Fruit fly (Drosophila melanogaster) whole organism, prepupa: Measurements from ENCODE around the gene CG44836.
A peak's percentile ranks its signal among the peaks of the same experiment; 100 is the strongest.

Experiments used
- Blimp-1 ChIP-seq: fragments of 200-800 bp; sonication (Bioruptor generic); optimal IDR thresholded peaks from 3 replicates; lab custom pipeline; 2017; ENCODE audit warnings: missing biosample characterization, missing genetic modification characterization, mild to moderate bottlenecking, moderate library complexity, missing genetic modification reagents
- CG10631 ChIP-seq: fragments of 200-800 bp; sonication (Bioruptor generic); optimal IDR thresholded peaks from 2 replicates; lab custom pipeline; 2016; ENCODE audit warnings: missing biosample characterization, missing genetic modification characterization
- CG11902 ChIP-seq: fragments of 200-800 bp; sonication (Bioruptor generic); optimal IDR thresholded peaks from 3 replicates; lab custom pipeline; 2016; ENCODE audit warnings: missing biosample characterization, missing genetic modification characterization
- CG15336 ChIP-seq: fragments of 200-800 bp; sonication (Bioruptor generic); IDR thresholded peaks from 2 replicates; pipeline ENCODE4 v1.3.6; 2022; ENCODE audit warnings: missing biosample characterization, missing genetic modification characterization
- CG1621 ChIP-seq: fragments of 200-800 bp; sonication (Bioruptor generic); optimal IDR thresholded peaks from 3 replicates; lab custom pipeline; 2018; ENCODE audit warnings: missing biosample characterization, mild to moderate bottlenecking, missing genetic modification characterization
- CG16779 ChIP-seq: fragments of 200-800 bp; sonication (Bioruptor generic); optimal IDR thresholded peaks from 3 replicates; lab custom pipeline; 2017; ENCODE audit warnings: missing biosample characterization, mild to moderate bottlenecking, missing genetic modification characterization
- CG3032 ChIP-seq: fragments of 200-800 bp; optimal IDR thresholded peaks from 2 replicates; lab custom pipeline; 2019; ENCODE audit warnings: missing biosample characterization, mild to moderate bottlenecking, missing genetic modification characterization, moderate library complexity
- CG31627 ChIP-seq: fragments of 200-800 bp; sonication (Bioruptor generic); optimal IDR thresholded peaks from 3 replicates; lab custom pipeline; 2016; ENCODE audit warnings: missing biosample characterization, missing genetic modification characterization
- CG34406 ChIP-seq: fragments of 200-800 bp; sonication (Bioruptor generic); optimal IDR thresholded peaks from 3 replicates; lab custom pipeline; 2016; ENCODE audit warnings: missing biosample characterization, missing genetic modification characterization
- CG4318 ChIP-seq: fragments of 200-800 bp; sonication (Bioruptor generic); optimal IDR thresholded peaks from 3 replicates; lab custom pipeline; 2017; ENCODE audit warnings: missing biosample characterization, mild to moderate bottlenecking, missing genetic modification characterization
- CG6163 ChIP-seq: fragments of 200-800 bp; sonication (Bioruptor generic); IDR thresholded peaks from 3 replicates; pipeline ENCODE4 v1.3.6; 2022; ENCODE audit warnings: missing biosample characterization, missing genetic modification characterization
- CG6792 ChIP-seq: fragments of 200-800 bp; sonication (Bioruptor generic); optimal IDR thresholded peaks from 3 replicates; lab custom pipeline; 2016; ENCODE audit warnings: missing biosample characterization, missing genetic modification characterization
- CG6808 ChIP-seq: fragments of 200-800 bp; sonication (Bioruptor generic); optimal IDR thresholded peaks from 3 replicates; lab custom pipeline; 2017; ENCODE audit warnings: missing biosample characterization, missing genetic modification characterization, mild to moderate bottlenecking, moderate library complexity, missing genetic modification reagents
- CG6854 ChIP-seq: fragments of 200-800 bp; sonication (Bioruptor generic); optimal IDR thresholded peaks from 2 replicates; lab custom pipeline; 2017; ENCODE audit warnings: missing biosample characterization, mild to moderate bottlenecking, missing genetic modification characterization
- CG7368 ChIP-seq: fragments of 200-800 bp; sonication (Bioruptor generic); optimal IDR thresholded peaks from 3 replicates; lab custom pipeline; 2016; ENCODE audit warnings: missing biosample characterization, missing genetic modification characterization
- CG8319 ChIP-seq: fragments of 200-800 bp; sonication (Bioruptor generic); optimal IDR thresholded peaks from 3 replicates; lab custom pipeline; 2016; ENCODE audit warnings: missing biosample characterization, missing genetic modification characterization
- CG9139 ChIP-seq: fragments of 200-800 bp; sonication (Bioruptor generic); optimal IDR thresholded peaks from 3 replicates; lab custom pipeline; 2017; ENCODE audit warnings: missing biosample characterization, mild to moderate bottlenecking, missing genetic modification characterization
- Eip75B ChIP-seq: fragments of 200-800 bp; sonication (Bioruptor generic); optimal IDR thresholded peaks from 3 replicates; lab custom pipeline; 2016; ENCODE audit warnings: missing biosample characterization, missing genetic modification characterization
- Eip78C ChIP-seq: fragments of 200-800 bp; sonication (Bioruptor generic); peaks from one replicate; lab custom pipeline; 2016; ENCODE audit warnings: missing biosample characterization, missing genetic modification characterization
- Eip93F ChIP-seq: fragments of 200-800 bp; sonication (Bioruptor generic); optimal IDR thresholded peaks from 2 replicates; lab custom pipeline; 2016; ENCODE audit warnings: missing biosample characterization, mild to moderate bottlenecking, missing genetic modification characterization
- Ets21C ChIP-seq: fragments of 200-800 bp; sonication (Bioruptor generic); optimal IDR thresholded peaks from 3 replicates; lab custom pipeline; 2016; ENCODE audit warnings: missing biosample characterization, missing genetic modification characterization
- Ets96B ChIP-seq: fragments of 200-800 bp; optimal IDR thresholded peaks from 2 replicates; lab custom pipeline; 2019; ENCODE audit warnings: missing biosample characterization, mild to moderate bottlenecking, missing genetic modification characterization, moderate library complexity
- Gug ChIP-seq: fragments of 200-800 bp; sonication (Bioruptor generic); IDR thresholded peaks from 2 replicates; pipeline ENCODE4 v1.3.6; 2022; ENCODE audit warnings: missing biosample characterization, missing genetic modification characterization
- Hr38 ChIP-seq: sonication (Bioruptor generic); optimal IDR thresholded peaks from 2 replicates; lab custom pipeline; 2016; ENCODE audit warnings: missing biosample characterization, missing genetic modification characterization
- Hr39 ChIP-seq: fragments of 200-800 bp; sonication (Bioruptor generic); optimal IDR thresholded peaks from 2 replicates; lab custom pipeline; 2016; ENCODE audit warnings: missing biosample characterization, missing genetic modification characterization
- Hr4 ChIP-seq: fragments of 200-800 bp; sonication (Bioruptor generic); optimal IDR thresholded peaks from 3 replicates; lab custom pipeline; 2016; ENCODE audit warnings: missing biosample characterization, missing genetic modification characterization
- Lpt ChIP-seq: fragments of 200-800 bp; sonication (Bioruptor generic); optimal IDR thresholded peaks from 3 replicates; lab custom pipeline; 2016; ENCODE audit warnings: missing biosample characterization, missing genetic modification characterization
- OdsH ChIP-seq: fragments of 200-800 bp; sonication (Bioruptor generic); optimal IDR thresholded peaks from 3 replicates; lab custom pipeline; 2016; ENCODE audit warnings: missing biosample characterization, missing genetic modification characterization
- Smox ChIP-seq: fragments of 200-800 bp; sonication (Bioruptor generic); optimal IDR thresholded peaks from 3 replicates; lab custom pipeline; 2016; ENCODE audit warnings: missing biosample characterization, missing genetic modification characterization
- Sox102F ChIP-seq: fragments of 200-800 bp; sonication (Bioruptor generic); optimal IDR thresholded peaks from 2 replicates; lab custom pipeline; 2016; ENCODE audit warnings: missing biosample characterization, mild to moderate bottlenecking, missing genetic modification characterization
- cyc ChIP-seq: fragments of 200-800 bp; sonication (Bioruptor generic); optimal IDR thresholded peaks from 3 replicates; lab custom pipeline; 2016; ENCODE audit warnings: missing biosample characterization, missing genetic modification characterization
- dac ChIP-seq: fragments of 200-800 bp; sonication (Bioruptor generic); optimal IDR thresholded peaks from 2 replicates; lab custom pipeline; 2017; ENCODE audit warnings: missing biosample characterization, mild to moderate bottlenecking, missing genetic modification characterization
- dsx ChIP-seq: fragments of 200-800 bp; optimal IDR thresholded peaks from 3 replicates; lab custom pipeline; 2019; ENCODE audit warnings: missing biosample characterization, mild to moderate bottlenecking, missing genetic modification characterization, moderate library complexity; ENCODE audit not compliant: poor library complexity, severe bottlenecking
- eg ChIP-seq: fragments of 200-800 bp; sonication (Bioruptor generic); IDR thresholded peaks from 3 replicates; pipeline ENCODE4 v1.3.6; 2022; ENCODE audit warnings: missing biosample characterization, missing genetic modification characterization
- esn ChIP-seq: fragments of 200-800 bp; sonication (Bioruptor generic); optimal IDR thresholded peaks from 2 replicates; lab custom pipeline; 2016; ENCODE audit warnings: missing biosample characterization, mild to moderate bottlenecking, missing genetic modification characterization, moderate library complexity
- fd59A ChIP-seq: fragments of 200-800 bp; sonication (Bioruptor generic); optimal IDR thresholded peaks from 2 replicates; lab custom pipeline; 2017; ENCODE audit warnings: missing biosample characterization, mild to moderate bottlenecking, missing genetic modification characterization, missing genetic modification reagents
- fkh ChIP-seq: fragments of 200-800 bp; sonication (Bioruptor generic); optimal IDR thresholded peaks from 3 replicates; lab custom pipeline; 2017; ENCODE audit warnings: missing biosample characterization, mild to moderate bottlenecking, missing genetic modification characterization, moderate library complexity
- lz ChIP-seq: fragments of 200-800 bp; sonication (Bioruptor generic); optimal IDR thresholded peaks from 3 replicates; lab custom pipeline; 2016; ENCODE audit warnings: missing biosample characterization, missing genetic modification characterization
- salr ChIP-seq, 2 experiments: fragments of 200-800 bp; sonication (Bioruptor generic); optimal IDR thresholded peaks; 3 replicates each; lab custom pipeline; 2016 to 2018; ENCODE audit warnings: missing biosample characterization in 2 of 2, missing genetic modification characterization in 2 of 2, mild to moderate bottlenecking in 1 of 2
- spab ChIP-seq: fragments of 200-800 bp; sonication (Bioruptor generic); optimal IDR thresholded peaks from 2 replicates; lab custom pipeline; 2017; ENCODE audit warnings: missing biosample characterization, mild to moderate bottlenecking, missing genetic modification characterization, missing genetic modification reagents
- ss ChIP-seq, 2 experiments: fragments of 200-800 bp; sonication (Bioruptor generic); optimal IDR thresholded peaks; 2 replicates in 1 of 2; 3 replicates in 1 of 2; lab custom pipeline; 2017 to 2018; ENCODE audit warnings: mild to moderate bottlenecking in 2 of 2, missing biosample characterization in 2 of 2, missing genetic modification characterization in 2 of 2, moderate library complexity in 1 of 2
- svp ChIP-seq: fragments of 200-800 bp; sonication (Bioruptor generic); peaks from one replicate; lab custom pipeline; 2016; ENCODE audit warnings: missing biosample characterization, missing genetic modification characterization
- topi ChIP-seq: fragments of 200-800 bp; sonication (Bioruptor generic); optimal IDR thresholded peaks from 3 replicates; lab custom pipeline; 2016; ENCODE audit warnings: missing biosample characterization, missing genetic modification characterization

The CG44836 gene

DNA sequence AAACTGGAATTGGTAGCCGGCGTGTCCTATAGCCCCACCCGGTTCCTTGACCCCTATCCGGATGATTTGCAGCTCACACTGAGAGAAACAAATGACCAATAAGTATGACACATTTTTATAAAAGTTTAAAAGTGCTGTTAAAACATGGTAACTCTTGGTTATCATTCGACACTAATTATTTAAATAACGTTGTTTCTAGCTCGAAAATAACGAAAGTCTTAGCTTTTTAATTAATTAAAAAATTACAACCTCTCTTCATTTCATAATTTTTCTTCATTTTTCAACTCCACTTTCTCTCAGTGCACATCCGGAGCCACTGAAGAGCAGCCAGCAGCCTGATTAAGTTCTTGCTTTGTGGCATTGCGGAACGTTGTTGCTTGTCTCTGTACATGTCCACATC, 35.9 kb downstream of the CG44836 start (continued):
- peak; percentile 75 for TF ChIP-seq salr (GFP tag; optimal IDR thresholded peaks at IDR 0.05; lab: Kevin White, UChicago)
- TF ChIP-seq Gug (GFP tag; lab: Robert Waterston, UW) = no peak
- TF ChIP-seq cyc (GFP tag; lab: Kevin White, UChicago) = peak; percentile 83
- TF ChIP-seq Ets21C (GFP tag; lab: Kevin White, UChicago) = peak; percentile 69
- TF ChIP-seq Lpt (GFP tag; lab: Kevin White, UChicago) = peak; percentile 66
- TF ChIP-seq Ets96B (tag; lab: Kevin White, UChicago) = peak; percentile 90
- TF ChIP-seq CG1621 (tag; lab: Kevin White, UChicago) = peak; percentile 84
- TF ChIP-seq CG15336 (GFP tag; lab: Robert Waterston, UW) = peak; percentile 69
- TF ChIP-seq, all 60 proteins: peak for 54

DNA sequence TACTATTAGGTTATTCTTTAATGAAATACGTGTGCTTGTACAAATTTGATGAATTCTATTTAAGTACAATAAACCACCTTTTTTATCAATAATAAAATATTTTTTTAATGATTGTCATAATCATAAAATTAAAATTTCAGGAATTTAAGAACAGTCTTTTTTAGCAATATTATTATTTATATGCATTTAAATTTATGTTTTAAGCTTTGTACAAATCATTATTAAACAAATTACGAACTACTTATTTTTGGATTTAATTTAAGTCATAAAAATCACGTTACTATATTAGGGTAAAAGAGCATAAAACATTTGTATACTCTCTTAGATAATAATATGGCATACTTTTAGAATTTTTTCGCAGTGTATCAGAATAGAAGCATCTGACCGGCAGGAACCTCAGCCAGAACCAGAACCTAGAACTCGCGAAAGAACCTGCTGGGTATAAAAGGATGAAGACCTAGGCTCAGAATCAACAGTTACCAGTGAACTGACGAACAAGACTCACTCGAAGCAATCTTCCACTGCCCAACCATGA, 37.9 kb downstream of the CG44836 start, which contains the start of gene Cpr72Ea:
Cpr72Ea (plus strand) TSS at position 485 of the 535 bp plus-strand sequence.
- TF ChIP-seq Smox (GFP tag; lab: Kevin White, UChicago) (no peak), dsx (GFP tag; lab: Kevin White, UChicago) (peak; percentile 46), CG6808 (GFP tag; lab: Kevin White, UChicago) (peak; percentile 52), ss (GFP tag; optimal IDR thresholded peaks at IDR 0.05; lab: Kevin White, UChicago) (peak; percentile 4 to 36), spab (GFP tag; lab: Kevin White, UChicago) (peak; percentile 27), Ets96B (tag; lab: Kevin White, UChicago) (peak; percentile 37), CG10631 (GFP tag; lab: Kevin White, UChicago) (peak; percentile 6), CG8319 (no peak), Hr39 (GFP tag; lab: Kevin White, UChicago) (no peak), fd59A (peak; percentile 14), CG34406 (GFP tag; lab: Kevin White, UChicago) (no peak), dac (GFP tag; lab: Kevin White, UChicago) (no peak), CG3032 (tag; lab: Kevin White, UChicago) (peak; percentile 66), Eip78C (GFP tag; lab: Kevin White, UChicago) (peak; percentile 31)

DNA sequence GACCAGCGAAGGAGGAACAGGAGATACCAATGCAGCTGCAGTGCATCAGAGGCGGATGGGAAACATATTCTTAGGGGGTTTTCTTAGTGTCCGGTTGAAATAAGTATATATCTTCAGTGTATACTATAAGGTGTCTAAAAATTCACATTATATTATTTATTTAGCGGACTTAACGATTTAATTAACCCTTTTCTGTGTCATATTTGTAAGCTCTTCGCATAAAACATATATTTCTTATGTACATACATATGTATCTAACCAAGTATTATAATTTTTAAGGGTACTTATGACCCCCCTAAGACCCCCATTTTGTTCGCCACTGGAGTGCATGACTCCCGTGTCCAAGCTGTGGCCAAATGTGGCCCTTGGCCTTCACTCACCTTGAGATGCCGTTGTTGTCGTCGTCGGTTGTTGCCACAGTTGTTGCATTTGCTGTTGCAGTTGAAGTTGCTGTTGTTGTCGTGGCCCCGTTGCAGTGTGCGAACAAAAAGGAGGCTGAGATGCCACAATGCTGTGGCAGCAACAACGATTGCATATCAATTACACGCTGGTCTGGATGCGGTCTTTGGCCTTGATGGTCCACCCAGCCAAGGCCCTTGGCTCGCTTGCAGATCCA, 38.8 kb downstream of the CG44836 start:
- TF ChIP-seq topi (peak; percentile 79), CG4318 (GFP tag; lab: Kevin White, UChicago) (peak; percentile 18), fkh (GFP tag; lab: Kevin White, UChicago) (no peak), CG11902 (GFP tag; lab: Kevin White, UChicago) (peak; percentile 70), Eip75B (peak; percentile 89), CG6792 (peak; percentile 84), esn (peak; percentile 80), fd59A (peak; percentile 96), CG6808 (GFP tag; lab: Kevin White, UChicago) (peak; percentile 97), CG31627 (GFP tag; lab: Kevin White, UChicago) (peak; percentile 58), ss (GFP tag; optimal IDR thresholded peaks at IDR 0.05; lab: Kevin White, UChicago) (peak; percentile 95 to 97), svp (peak; percentile 89), cyc (GFP tag; lab: Kevin White, UChicago) (peak; percentile 70), Blimp-1 (peak; percentile 27), CG6163 (peak; percentile 79), CG6854 (GFP tag; lab: Kevin White, UChicago) (peak; percentile 68), Smox (GFP tag; lab: Kevin White, UChicago) (peak; percentile 75), Hr38 (GFP tag; lab: Kevin White, UChicago) (no peak), Hr4 (GFP tag; lab: Kevin White, UChicago) (peak; percentile 48), Sox102F (GFP tag; lab: Kevin White, UChicago) (peak; percentile 66), CG7368 (GFP tag; lab: Kevin White, UChicago) (peak; percentile 72), dsx (GFP tag; lab: Kevin White, UChicago) (peak; percentile 95), CG16779 (peak; percentile 83), dac (GFP tag; lab: Kevin White, UChicago) (no peak), CG9139 (GFP tag; lab: Kevin White, UChicago) (peak; percentile 93), salr (GFP tag; optimal IDR thresholded peaks at IDR 0.05; lab: Kevin White, UChicago) (peak; percentile 79 to 86), Eip93F (GFP tag; lab: Kevin White, UChicago) (no peak), eg (GFP tag; lab: Robert Waterston, UW) (0 out of 3 replicates have a peak, but pooled peaks have one; percentile 25), spab (GFP tag; lab: Kevin White, UChicago) (peak; percentile 95), lz (GFP tag; lab: Kevin White, UChicago) (peak; percentile 71), OdsH (GFP tag; lab: Kevin White, UChicago) (peak; percentile 90), CG3032 (tag; lab: Kevin White, UChicago) (peak; percentile 97)
